Worm (Caenorhabditis elegans): ENCODE data around the gene faxc-1.

Gene faxc-1

ce11 chrII:12300680-12301079 is 36.7 kb downstream of the faxc-1 start:
- TF ChIP-seq dao-5 (tag; optimal IDR thresholded peaks at IDR 0.05) (no peak), him-1 (tag; optimal IDR thresholded peaks at IDR 0.05) (no peak), W03F9.2 (tag; optimal IDR thresholded peaks at IDR 0.05) (no peak)

ce11 chrII:12301233-12301632 is 37.2 kb downstream of the faxc-1 start:
- TF ChIP-seq W03F9.2 (tag; optimal IDR thresholded peaks at IDR 0.05): no peak
- no peak for TF ChIP-seq him-1 (tag; optimal IDR thresholded peaks at IDR 0.05)
- TF ChIP-seq dao-5 (tag; optimal IDR thresholded peaks at IDR 0.05): no peak

DNA sequence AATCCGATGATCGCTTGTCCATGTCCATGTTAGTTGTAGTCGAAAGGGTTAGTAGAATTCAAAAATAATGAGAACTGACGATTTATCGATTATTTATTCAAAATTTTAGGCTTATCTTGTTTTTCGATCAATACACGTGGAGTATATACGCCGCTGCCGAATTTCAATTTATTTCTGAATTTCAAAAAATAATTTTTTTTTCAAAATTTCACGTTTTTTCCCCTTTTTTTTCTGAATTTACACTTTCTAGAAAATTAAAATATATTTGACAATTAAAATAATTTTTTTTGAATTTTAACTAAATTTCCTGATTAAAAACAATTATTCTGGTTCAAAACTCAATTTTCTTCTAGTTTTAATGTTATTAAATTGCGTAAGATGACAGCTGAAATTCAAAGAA is 38.4 kb downstream of the faxc-1 start, which contains the start of gene C50E10.1:
Gene C50E10.1 (minus strand): TSS at position 101 of the 400 bp plus-strand sequence.
- TF ChIP-seq W03F9.2 (tag; optimal IDR thresholded peaks at IDR 0.05) (no peak), dao-5 (tag; optimal IDR thresholded peaks at IDR 0.05) (no peak), him-1 (tag; optimal IDR thresholded peaks at IDR 0.05) (no peak)

DNA sequence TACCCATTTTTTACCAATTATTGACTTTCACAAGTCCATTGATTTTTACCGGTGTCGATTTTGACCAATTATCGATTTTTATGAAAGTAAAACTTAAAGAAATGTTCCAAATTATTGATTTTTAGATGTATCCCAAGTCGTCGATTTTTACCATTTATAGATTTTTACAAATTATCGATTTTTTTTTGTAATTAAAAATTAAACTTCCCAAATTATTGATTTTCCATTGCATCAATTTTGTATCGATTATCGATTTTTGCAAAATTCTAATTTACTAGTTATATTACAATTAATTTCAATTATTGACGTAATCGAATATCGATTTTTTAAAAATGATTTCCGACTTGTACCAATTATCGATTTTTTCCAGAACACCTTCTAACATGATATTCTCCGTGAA is 39.1 kb downstream of the faxc-1 start, which contains the start of gene sre-50:
Gene sre-50 (plus strand): TSS at position 384 of the 400 bp plus-strand sequence.
- no peak for TF ChIP-seq dao-5 (tag; optimal IDR thresholded peaks at IDR 0.05)

DNA sequence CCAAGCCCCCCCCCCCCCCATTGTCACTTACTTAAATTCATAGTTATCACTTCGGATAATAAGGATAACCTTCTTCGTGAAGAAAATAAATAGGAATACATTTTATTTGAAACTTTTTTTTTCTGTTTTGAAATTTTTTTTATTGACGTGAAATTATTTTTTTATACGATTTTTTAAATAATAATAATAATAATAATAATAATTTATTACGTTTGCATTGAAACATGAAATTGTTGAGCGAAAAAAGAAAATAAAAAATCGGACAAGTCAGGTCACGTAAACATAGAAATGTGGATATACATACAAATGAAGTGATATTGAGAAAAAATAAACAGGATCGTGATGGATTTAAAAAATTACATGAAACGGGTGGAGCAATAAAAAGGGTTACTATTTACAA is 45.6 kb downstream of the faxc-1 start, which contains the start of gene C50E10.2:
Gene C50E10.2 (minus strand): TSS at position 101 of the 400 bp plus-strand sequence.
- no peak for TF ChIP-seq dao-5 (tag; optimal IDR thresholded peaks at IDR 0.05)
- TF ChIP-seq W03F9.2 (tag; optimal IDR thresholded peaks at IDR 0.05): no peak

DNA sequence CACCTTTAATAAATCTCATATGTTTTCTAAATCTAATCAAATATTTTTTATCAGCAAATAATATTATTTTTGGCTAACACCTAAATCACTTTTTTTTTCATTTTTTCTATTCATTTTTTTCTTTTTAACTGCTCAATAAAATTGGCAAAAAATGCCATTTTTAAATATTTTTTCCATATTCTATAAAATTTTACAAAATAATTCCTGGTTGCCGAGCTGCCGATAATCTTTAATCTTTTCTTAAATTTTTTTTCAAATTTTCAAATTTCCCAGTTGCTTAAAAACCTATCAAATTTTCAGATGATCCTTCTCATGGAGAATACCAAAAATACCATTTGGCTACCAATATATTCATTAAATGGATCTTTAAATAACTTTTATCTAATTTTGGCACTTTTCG is 47.6 kb downstream of the faxc-1 start, which contains the start of gene sre-51:
Gene sre-51 (plus strand): TSS at position 301 of the 400 bp plus-strand sequence.
- TF ChIP-seq dao-5 (tag; optimal IDR thresholded peaks at IDR 0.05): no peak
- TF ChIP-seq him-1 (tag; optimal IDR thresholded peaks at IDR 0.05): no peak
- no peak for TF ChIP-seq W03F9.2 (tag; optimal IDR thresholded peaks at IDR 0.05)
